Fruit fly (Drosophila melanogaster): ENCODE results near the gene CG1637.

The CG1637 gene

dm6 chrX:10877087-10877935 lies at the start of gene CG1637:
Gene CG1637, minus strand, starts transcription at chrX:10877893.
- peak; percentile 71 for TF ChIP-seq ovo (GFP tag; optimal IDR thresholded peaks at IDR 0.05)
- TF ChIP-seq CG7045 (GFP tag; optimal IDR thresholded peaks at IDR 0.05) = peak; percentile 14
- no peak for TF ChIP-seq toe (GFP tag; optimal IDR thresholded peaks at IDR 0.05)
- TF ChIP-seq CG1620 (GFP tag; optimal IDR thresholded peaks at IDR 0.05) = no peak
- TF ChIP-seq CG7101 (tag; optimal IDR thresholded peaks at IDR 0.05) = peak; percentile 39
- peak; percentile 6 for TF ChIP-seq Hr96 (GFP tag; optimal IDR thresholded peaks at IDR 0.05)
- peak; percentile 0 for TF ChIP-seq Mnt (GFP tag; optimal IDR thresholded peaks at IDR 0.05)
- TF ChIP-seq tj (GFP tag; optimal IDR thresholded peaks at IDR 0.05) = peak; percentile 99
- no peak for TF ChIP-seq Crg-1 (GFP tag; optimal IDR thresholded peaks at IDR 0.05)
- TF ChIP-seq CG5204 (GFP tag; optimal IDR thresholded peaks at IDR 0.05) = no peak
- TF ChIP-seq CG14711 (tag; optimal IDR thresholded peaks at IDR 0.05) = peak; percentile 34
- no peak for TF ChIP-seq CG12768 (GFP tag; optimal IDR thresholded peaks at IDR 0.05)
- no peak for TF ChIP-seq pad (GFP tag; optimal IDR thresholded peaks at IDR 0.05)
- no peak for TF ChIP-seq cnc (optimal IDR thresholded peaks at IDR 0.05)
- peak; percentile 36 for TF ChIP-seq CG11617 (GFP tag; optimal IDR thresholded peaks at IDR 0.05)
- TF ChIP-seq cic (GFP tag; optimal IDR thresholded peaks at IDR 0.05) = peak; percentile 1
- TF ChIP-seq bab1 (GFP tag; optimal IDR thresholded peaks at IDR 0.05) = peak; percentile 82
- no peak for TF ChIP-seq kay (GFP tag; ENCODE audit: borderline replicate concordance)
- peak; percentile 38 for TF ChIP-seq CG33017 (tag; optimal IDR thresholded peaks at IDR 0.05)
- no peak for TF ChIP-seq Clk (GFP tag; optimal IDR thresholded peaks at IDR 0.05)

DNA sequence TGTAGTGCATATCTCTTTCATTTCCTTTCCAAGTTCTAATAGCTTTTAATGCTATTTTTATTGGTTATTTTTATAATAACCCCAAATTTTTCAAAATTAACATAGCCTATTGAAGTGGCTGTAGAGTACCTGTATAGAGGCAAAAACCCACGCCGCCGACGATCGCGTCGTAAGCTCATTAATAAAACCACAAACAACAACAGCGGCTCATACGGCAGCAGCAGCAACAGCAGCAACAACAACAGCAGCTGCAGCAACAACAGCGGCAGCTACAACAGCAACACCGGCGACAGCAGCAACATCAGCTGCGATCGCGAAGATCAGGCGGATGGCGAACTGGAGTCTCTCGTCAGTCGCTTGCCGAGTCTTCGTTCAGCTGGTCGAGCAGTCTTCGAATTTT lies 49.4 kb upstream of the CG1637 start, which contains the start of gene CG2145:
Gene CG2145, plus strand, starts transcription at position 290 of the 400 bp plus-strand sequence.
- peak; percentile 87 for TF ChIP-seq bab1 (GFP tag; optimal IDR thresholded peaks at IDR 0.05)
- peak; percentile 76 for TF ChIP-seq Mnt (GFP tag; optimal IDR thresholded peaks at IDR 0.05)
- TF ChIP-seq Hr96 (GFP tag; optimal IDR thresholded peaks at IDR 0.05) = peak; percentile 73
- peak; percentile 60 for TF ChIP-seq tj (GFP tag; optimal IDR thresholded peaks at IDR 0.05)
- TF ChIP-seq ovo (GFP tag; optimal IDR thresholded peaks at IDR 0.05) = peak; percentile 88
- no peak for TF ChIP-seq CG5204 (GFP tag; optimal IDR thresholded peaks at IDR 0.05)
- TF ChIP-seq cnc (optimal IDR thresholded peaks at IDR 0.05) = no peak
- TF ChIP-seq CG33017 (tag; optimal IDR thresholded peaks at IDR 0.05) = peak; percentile 31
- TF ChIP-seq CG7045 (GFP tag; optimal IDR thresholded peaks at IDR 0.05) = no peak
- TF ChIP-seq Clk (GFP tag; optimal IDR thresholded peaks at IDR 0.05) = peak; percentile 68
- peak; percentile 29 for TF ChIP-seq CG14711 (tag; optimal IDR thresholded peaks at IDR 0.05)
- TF ChIP-seq toe (GFP tag; optimal IDR thresholded peaks at IDR 0.05) = peak; percentile 64
- TF ChIP-seq kay (GFP tag; ENCODE audit: borderline replicate concordance) = peak; percentile 74
- TF ChIP-seq Crg-1 (GFP tag; optimal IDR thresholded peaks at IDR 0.05) = no peak
- TF ChIP-seq CG11617 (GFP tag; optimal IDR thresholded peaks at IDR 0.05) = peak; percentile 14
- TF ChIP-seq pad (GFP tag; optimal IDR thresholded peaks at IDR 0.05) = no peak
- peak; percentile 41 for TF ChIP-seq CG7101 (tag; optimal IDR thresholded peaks at IDR 0.05)
- TF ChIP-seq cic (GFP tag; optimal IDR thresholded peaks at IDR 0.05) = peak; percentile 76
- peak; percentile 56 for TF ChIP-seq CG12768 (GFP tag; optimal IDR thresholded peaks at IDR 0.05)
- peak; percentile 6 for TF ChIP-seq CG1620 (GFP tag; optimal IDR thresholded peaks at IDR 0.05)

DNA sequence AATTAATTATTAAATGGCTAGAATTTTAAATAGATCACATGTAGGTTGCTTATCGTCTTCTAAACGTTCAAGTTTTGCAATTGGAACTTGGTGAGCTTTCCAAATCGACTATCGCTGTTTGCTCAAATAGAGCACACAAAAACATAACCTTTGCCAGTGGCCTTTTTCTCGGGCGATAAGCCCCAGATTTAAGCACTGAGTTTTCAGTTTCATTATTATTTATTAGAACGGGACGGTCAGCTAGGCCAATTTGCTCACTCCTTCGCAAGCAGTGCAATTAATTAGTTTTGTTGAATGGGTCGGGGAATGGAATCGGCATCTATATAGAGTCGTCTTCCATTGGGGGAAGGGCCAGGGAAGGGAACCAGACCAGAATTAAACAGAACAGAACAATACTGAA lies 48.6 kb upstream of the CG1637 start:
- TF ChIP-seq CG5204 (GFP tag; optimal IDR thresholded peaks at IDR 0.05) (no peak), tj (GFP tag; optimal IDR thresholded peaks at IDR 0.05) (no peak), ovo (GFP tag; optimal IDR thresholded peaks at IDR 0.05) (no peak), Hr96 (GFP tag; optimal IDR thresholded peaks at IDR 0.05) (no peak), CG14711 (tag; optimal IDR thresholded peaks at IDR 0.05) (no peak), bab1 (GFP tag; optimal IDR thresholded peaks at IDR 0.05) (no peak), kay (GFP tag; ENCODE audit: borderline replicate concordance) (no peak), cic (GFP tag; optimal IDR thresholded peaks at IDR 0.05) (no peak), CG1620 (GFP tag; optimal IDR thresholded peaks at IDR 0.05) (no peak), Clk (GFP tag; optimal IDR thresholded peaks at IDR 0.05) (no peak), Mnt (GFP tag; optimal IDR thresholded peaks at IDR 0.05) (no peak), CG7045 (GFP tag; optimal IDR thresholded peaks at IDR 0.05) (no peak), CG33017 (tag; optimal IDR thresholded peaks at IDR 0.05) (no peak), cnc (optimal IDR thresholded peaks at IDR 0.05) (no peak), Crg-1 (GFP tag; optimal IDR thresholded peaks at IDR 0.05) (no peak), toe (GFP tag; optimal IDR thresholded peaks at IDR 0.05) (no peak), CG7101 (tag; optimal IDR thresholded peaks at IDR 0.05) (no peak), CG11617 (GFP tag; optimal IDR thresholded peaks at IDR 0.05) (no peak), CG12768 (GFP tag; optimal IDR thresholded peaks at IDR 0.05) (no peak), pad (GFP tag; optimal IDR thresholded peaks at IDR 0.05) (no peak)

DNA sequence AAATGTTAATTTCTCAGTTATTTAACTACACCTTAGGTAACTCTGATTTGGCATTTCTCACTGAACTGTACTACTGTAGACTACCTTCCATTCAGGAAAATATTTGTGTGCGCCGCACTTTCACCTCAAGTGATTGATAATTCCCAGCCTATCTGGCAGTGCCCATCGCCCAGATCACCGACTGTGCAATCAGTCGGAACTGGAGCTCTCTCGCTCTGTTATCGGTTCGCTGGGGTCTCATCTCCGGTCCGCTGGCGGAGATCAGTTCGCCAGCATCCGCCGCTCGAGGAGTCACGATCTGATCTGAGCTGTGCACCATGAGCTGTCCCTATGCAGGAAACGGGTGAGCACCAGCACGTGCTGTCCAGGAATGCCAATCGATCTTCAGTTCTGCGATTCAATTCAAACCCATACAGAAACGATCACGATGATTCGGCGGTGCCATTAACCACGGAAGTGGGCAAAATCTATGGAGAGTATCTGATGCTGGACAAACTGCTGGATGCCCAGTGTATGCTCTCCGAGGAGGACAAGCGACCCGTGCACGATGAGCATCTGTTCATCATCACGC lies 46.1 kb upstream of the CG1637 start, which contains the start of gene v:
Gene v, plus strand, starts transcription at position 262 of the 571 bp plus-strand sequence.
- TF ChIP-seq ovo (GFP tag; optimal IDR thresholded peaks at IDR 0.05) (no peak), CG33017 (tag; optimal IDR thresholded peaks at IDR 0.05) (no peak), CG5204 (GFP tag; optimal IDR thresholded peaks at IDR 0.05) (no peak), Clk (GFP tag; optimal IDR thresholded peaks at IDR 0.05) (no peak), bab1 (GFP tag; optimal IDR thresholded peaks at IDR 0.05) (no peak), cic (GFP tag; optimal IDR thresholded peaks at IDR 0.05) (peak; percentile 41)

DNA sequence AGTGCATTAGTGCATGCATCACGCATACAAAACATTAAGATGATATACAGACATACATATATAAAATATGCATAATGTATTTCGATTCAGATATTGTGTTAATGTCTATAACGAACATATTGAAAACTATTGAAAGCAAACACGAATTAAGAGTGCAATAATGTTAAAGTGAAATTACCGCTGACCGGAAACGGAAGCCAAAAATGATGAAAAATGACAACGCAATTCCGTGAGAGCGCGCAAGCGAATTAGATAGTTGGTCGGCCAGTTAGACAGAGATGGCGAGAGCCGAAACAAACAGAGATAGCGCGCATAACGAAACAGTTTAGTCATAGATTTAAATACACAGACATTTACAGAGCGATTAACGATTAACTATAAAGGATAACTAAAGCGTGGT lies 44.5 kb upstream of the CG1637 start:
- TF ChIP-seq Mnt (GFP tag; optimal IDR thresholded peaks at IDR 0.05) = no peak
- TF ChIP-seq kay (GFP tag; ENCODE audit: borderline replicate concordance) = peak; percentile 16
